Worm (Caenorhabditis elegans) whole organism, late embryonic: Measurements from ENCODE around the gene F59B10.3.

Experiments
- che-1 ChIP-seq: sonication (generic microtip); optimal IDR thresholded peaks from 2 replicates; lab custom pipeline; 2016; ENCODE audit warnings: mild to moderate bottlenecking, missing genetic modification characterization, missing compliant biosample characterization
- hlh-13 ChIP-seq: fragments of 200-800 bp; sonication (Bioruptor generic); optimal IDR thresholded peaks from 2 replicates; lab custom pipeline; 2018; ENCODE audit warnings: mild to moderate bottlenecking, missing genetic modification characterization, missing compliant biosample characterization
- mec-3 ChIP-seq: sonication (generic microtip); optimal IDR thresholded peaks from 2 replicates; lab custom pipeline; 2016; ENCODE audit warnings: borderline replicate concordance, missing genetic modification characterization, missing compliant biosample characterization
- pqm-1 ChIP-seq: sonication (generic microtip); optimal IDR thresholded peaks from 2 replicates; lab custom pipeline; 2016; ENCODE audit warnings: missing genetic modification characterization, missing compliant biosample characterization

ce11 chrII:10483860-10484259, 26.5 kb upstream of the F59B10.3 start:
- TF ChIP-seq pqm-1 (tag; lab: Kevin White, UChicago) (no peak), mec-3 (tag; lab: Kevin White, UChicago) (no peak), hlh-13 (GFP tag; lab: Kevin White, UChicago) (no peak), che-1 (no peak)
